Fruit fly (Drosophila melanogaster) whole organism, embryonic: ENCODE measurements around the gene LManV.
A peak's percentile ranks its signal among the peaks of the same experiment; 100 is the strongest.

Experiments
- CG10274 ChIP-seq: fragments of 200-800 bp; sonication (Bioruptor generic); optimal IDR thresholded peaks from 3 replicates; lab custom pipeline; 2017; ENCODE audit warnings: missing biosample characterization, mild to moderate bottlenecking, missing genetic modification characterization
- CG1792 ChIP-seq: fragments of 200-800 bp; sonication (Bioruptor generic); optimal IDR thresholded peaks from 2 replicates; lab custom pipeline; 2016; ENCODE audit warnings: missing biosample characterization, missing genetic modification characterization
- CG18011 ChIP-seq: fragments of 200-800 bp; sonication (Bioruptor generic); optimal IDR thresholded peaks from 2 replicates; lab custom pipeline; 2017; ENCODE audit warnings: missing biosample characterization, missing genetic modification characterization, mild to moderate bottlenecking, moderate library complexity, missing genotype
- CG2712 ChIP-seq: fragments of 200-800 bp; optimal IDR thresholded peaks from 3 replicates; lab custom pipeline; 2019; ENCODE audit warnings: missing biosample characterization, mild to moderate bottlenecking, missing genetic modification characterization, moderate library complexity
- CG34224 ChIP-seq: fragments of 200-800 bp; sonication (Bioruptor generic); IDR thresholded peaks from 3 replicates; pipeline ENCODE4 v1.3.6; 2022; ENCODE audit warnings: missing biosample characterization, missing genetic modification characterization; ENCODE audit not compliant: partially characterized antibody
- CG4360 ChIP-seq: fragments of 200-800 bp; sonication (Bioruptor generic); IDR thresholded peaks from 2 replicates; pipeline ENCODE4 v1.3.6; 2022; ENCODE audit warnings: missing biosample characterization, missing genetic modification characterization
- CG5180 ChIP-seq: fragments of 200-800 bp; sonication (Bioruptor generic); optimal IDR thresholded peaks from 3 replicates; lab custom pipeline; 2017; ENCODE audit warnings: missing biosample characterization, missing genetic modification characterization, mild to moderate bottlenecking, moderate library complexity, missing genetic modification reagents
- CG6654 ChIP-seq: fragments of 200-800 bp; sonication (Bioruptor generic); optimal IDR thresholded peaks from 2 replicates; lab custom pipeline; 2017; ENCODE audit warnings: missing biosample characterization, mild to moderate bottlenecking, missing genetic modification characterization
- CG7372 ChIP-seq: fragments of 200-800 bp; sonication (Bioruptor generic); IDR thresholded peaks from 2 replicates; pipeline ENCODE4 v1.3.6; 2022; ENCODE audit warnings: missing biosample characterization, missing genetic modification characterization
- CG7963 ChIP-seq: fragments of 200-800 bp; sonication (Bioruptor generic); IDR thresholded peaks from 3 replicates; pipeline ENCODE4 v1.3.6; 2022; ENCODE audit warnings: missing biosample characterization, missing genetic modification characterization; ENCODE audit not compliant: partially characterized antibody
- CG9437 ChIP-seq: fragments of 200-800 bp; sonication (Bioruptor generic); optimal IDR thresholded peaks from 2 replicates; lab custom pipeline; 2018; ENCODE audit warnings: missing biosample characterization, mild to moderate bottlenecking, missing genetic modification characterization
- Dll ChIP-seq: fragments of 200-800 bp; sonication (Bioruptor generic); IDR thresholded peaks from 4 replicates; pipeline ENCODE4 v1.3.6; 2022; ENCODE audit warnings: missing biosample characterization, missing genetic modification characterization; ENCODE audit not compliant: partially characterized antibody
- Doc3 ChIP-seq: fragments of 200-800 bp; sonication (Bioruptor generic); IDR thresholded peaks from 3 replicates; pipeline ENCODE4 v1.3.6; 2022; ENCODE audit warnings: missing biosample characterization, missing genetic modification characterization; ENCODE audit not compliant: partially characterized antibody
- E2f1 ChIP-seq: fragments of 200-800 bp; sonication (Bioruptor generic); IDR thresholded peaks from 2 replicates; pipeline ENCODE4 v1.3.6; 2022; ENCODE audit warnings: missing biosample characterization, missing genetic modification characterization
- E2f2 ChIP-seq: fragments of 200-800 bp; sonication (Bioruptor generic); IDR thresholded peaks from 2 replicates; pipeline ENCODE4 v1.3.6; 2022; ENCODE audit warnings: missing biosample characterization, missing genetic modification characterization
- Gsc ChIP-seq: fragments of 200-800 bp; sonication (Bioruptor generic); IDR thresholded peaks from 2 replicates; pipeline ENCODE4 v1.3.6; 2022; ENCODE audit warnings: missing biosample characterization, missing genetic modification characterization
- HHEX ChIP-seq: fragments of 200-800 bp; sonication (Bioruptor generic); optimal IDR thresholded peaks from 3 replicates; lab custom pipeline; 2017; ENCODE audit warnings: missing biosample characterization, mild to moderate bottlenecking, missing genetic modification characterization, missing genetic modification reagents
- Hr39 ChIP-seq: fragments of >200 bp; optimal IDR thresholded peaks from 2 replicates; lab custom pipeline; 2017
- MESR4 ChIP-seq: fragments of 200-800 bp; sonication (Bioruptor generic); optimal IDR thresholded peaks from 2 replicates; lab custom pipeline; 2018; ENCODE audit warnings: missing biosample characterization, mild to moderate bottlenecking, missing genetic modification characterization, moderate library complexity
- Nf-YA ChIP-seq: fragments of 200-800 bp; sonication (Bioruptor generic); IDR thresholded peaks from 2 replicates; pipeline ENCODE4 v1.3.6; 2022; ENCODE audit warnings: missing biosample characterization, missing genetic modification characterization
- Oli ChIP-seq: fragments of 200-800 bp; sonication (Bioruptor generic); optimal IDR thresholded peaks from 2 replicates; lab custom pipeline; 2018; ENCODE audit warnings: missing biosample characterization, mild to moderate bottlenecking, missing genetic modification characterization, moderate library complexity
- Sox100B ChIP-seq: fragments of 200-800 bp; sonication (Bioruptor generic); optimal IDR thresholded peaks from 3 replicates; lab custom pipeline; 2018; ENCODE audit warnings: missing biosample characterization, mild to moderate bottlenecking, missing genetic modification characterization
- Sry-β ChIP-seq: fragments of 200-800 bp; sonication (Bioruptor generic); optimal IDR thresholded peaks from 2 replicates; lab custom pipeline; 2018; ENCODE audit warnings: missing biosample characterization, mild to moderate bottlenecking, missing genetic modification characterization, moderate library complexity
- Xbp1 ChIP-seq: fragments of 200-800 bp; sonication (Bioruptor generic); optimal IDR thresholded peaks from 3 replicates; lab custom pipeline; 2016; ENCODE audit warnings: missing biosample characterization, mild to moderate bottlenecking, missing genetic modification characterization
- al ChIP-seq: fragments of 200-800 bp; sonication (Bioruptor generic); IDR thresholded peaks from 2 replicates; pipeline ENCODE4 v1.3.6; 2022; ENCODE audit warnings: missing biosample characterization, missing genetic modification characterization
- ap ChIP-seq: fragments of 200-800 bp; sonication (Bioruptor generic); IDR thresholded peaks from 2 replicates; pipeline ENCODE4 v1.3.6; 2022; ENCODE audit warnings: missing biosample characterization, missing genetic modification characterization
- ase ChIP-seq: fragments of 200-800 bp; sonication (Bioruptor generic); IDR thresholded peaks from 3 replicates; pipeline ENCODE4 v1.3.6; 2022; ENCODE audit warnings: missing biosample characterization, missing genetic modification characterization
- bcd ChIP-seq: fragments of 200-800 bp; sonication (Bioruptor generic); optimal IDR thresholded peaks from 2 replicates; lab custom pipeline; 2017; ENCODE audit warnings: missing biosample characterization, mild to moderate bottlenecking, missing genetic modification characterization
- bowl ChIP-seq: fragments of 200-800 bp; sonication (Bioruptor generic); IDR thresholded peaks from 2 replicates; pipeline ENCODE4 v1.3.6; 2022; ENCODE audit warnings: missing biosample characterization, missing genetic modification characterization
- cas ChIP-seq: fragments of 200-800 bp; sonication (Bioruptor generic); IDR thresholded peaks from 2 replicates; pipeline ENCODE4 v1.3.6; 2022; ENCODE audit warnings: missing biosample characterization, missing genetic modification characterization
- cg ChIP-seq: fragments of 200-800 bp; sonication (Bioruptor generic); optimal IDR thresholded peaks from 3 replicates; lab custom pipeline; 2019; ENCODE audit warnings: missing biosample characterization, mild to moderate bottlenecking, missing genetic modification characterization, moderate library complexity
- ci ChIP-seq: fragments of 200-800 bp; sonication (Bioruptor generic); IDR thresholded peaks from 3 replicates; pipeline ENCODE4 v1.3.6; 2022; ENCODE audit warnings: missing biosample characterization, missing genetic modification characterization
- dm ChIP-seq: fragments of 200-800 bp; sonication (Bioruptor generic); optimal IDR thresholded peaks from 3 replicates; lab custom pipeline; 2016; ENCODE audit warnings: missing biosample characterization, missing genetic modification characterization
- dysf ChIP-seq: fragments of 200-800 bp; sonication (Bioruptor generic); IDR thresholded peaks from 3 replicates; pipeline ENCODE4 v1.3.6; 2022; ENCODE audit warnings: missing biosample characterization, missing genetic modification characterization
- ftz-f1 ChIP-seq: fragments of 200-800 bp; sonication (Bioruptor generic); optimal IDR thresholded peaks from 2 replicates; lab custom pipeline; 2016; ENCODE audit warnings: missing biosample characterization, missing genetic modification characterization
- gcm2 ChIP-seq: fragments of 200-800 bp; sonication (Bioruptor generic); optimal IDR thresholded peaks from 2 replicates; lab custom pipeline; 2016; ENCODE audit warnings: missing biosample characterization, missing genetic modification characterization
- gem ChIP-seq: fragments of 200-800 bp; sonication (Bioruptor generic); optimal IDR thresholded peaks from 2 replicates; lab custom pipeline; 2019; ENCODE audit warnings: missing biosample characterization, mild to moderate bottlenecking, missing genetic modification characterization, moderate library complexity
- jing ChIP-seq: fragments of 200-800 bp; sonication (Bioruptor generic); optimal IDR thresholded peaks from 2 replicates; lab custom pipeline; 2018; ENCODE audit warnings: missing biosample characterization, mild to moderate bottlenecking, missing genetic modification characterization
- jumu ChIP-seq: fragments of 200-800 bp; sonication (Bioruptor generic); optimal IDR thresholded peaks from 3 replicates; lab custom pipeline; 2016; ENCODE audit warnings: missing biosample characterization, missing genetic modification characterization
- kah ChIP-seq: fragments of 200-800 bp; sonication (Bioruptor generic); optimal IDR thresholded peaks from 2 replicates; lab custom pipeline; 2018; ENCODE audit warnings: missing biosample characterization, mild to moderate bottlenecking, missing genetic modification characterization
- pan ChIP-seq, 4 experiments: fragments of >200 bp in 3 of 4; fragments of 200-800 bp in 1 of 4; sonication (Bioruptor generic) in 1 of 4; optimal IDR thresholded peaks in 3 of 4; IDR thresholded peaks in 1 of 4; 2 replicates each; pipeline versions ENCODE4 v1.3.6 to Lab custom; 2017 to 2022; ENCODE audit warnings: missing biosample characterization in 2 of 4, missing genetic modification characterization in 2 of 4, mixed read lengths in 1 of 4
- row ChIP-seq: fragments of 200-800 bp; sonication (Bioruptor generic); IDR thresholded peaks from 3 replicates; pipeline ENCODE4 v1.3.6; 2022; ENCODE audit warnings: missing biosample characterization, missing genetic modification characterization
- run ChIP-seq: fragments of 200-800 bp; sonication (Bioruptor generic); optimal IDR thresholded peaks from 3 replicates; lab custom pipeline; 2018; ENCODE audit warnings: missing biosample characterization, mild to moderate bottlenecking, missing genetic modification characterization
- sima ChIP-seq: fragments of 200-800 bp; sonication (Bioruptor generic); optimal IDR thresholded peaks from 2 replicates; lab custom pipeline; 2016; ENCODE audit warnings: missing biosample characterization, missing genetic modification characterization
- trh ChIP-seq: fragments of 200-800 bp; sonication (Bioruptor generic); optimal IDR thresholded peaks from 2 replicates; lab custom pipeline; 2016; ENCODE audit warnings: missing biosample characterization, missing genetic modification characterization
- tup ChIP-seq: fragments of 200-800 bp; sonication (Bioruptor generic); optimal IDR thresholded peaks from 2 replicates; lab custom pipeline; 2016; ENCODE audit warnings: missing biosample characterization, mild to moderate bottlenecking, missing genetic modification characterization, moderate library complexity
- usp ChIP-seq: fragments of >200 bp; optimal IDR thresholded peaks from 2 replicates; lab custom pipeline; 2017; ENCODE audit warnings: missing biosample characterization, missing genetic modification characterization
- z ChIP-seq: fragments of 200-800 bp; sonication (Bioruptor generic); IDR thresholded peaks from 3 replicates; pipeline ENCODE4 v1.3.6; 2022; ENCODE audit warnings: missing biosample characterization, missing genetic modification characterization
- zf30C ChIP-seq: fragments of 200-800 bp; sonication (Bioruptor generic); optimal IDR thresholded peaks from 3 replicates; lab custom pipeline; 2018; ENCODE audit warnings: missing biosample characterization, mild to moderate bottlenecking, missing genetic modification characterization
- zfh1 ChIP-seq: fragments of 200-800 bp; sonication (Bioruptor generic); IDR thresholded peaks from 3 replicates; pipeline ENCODE4 v1.3.6; 2022; ENCODE audit warnings: missing biosample characterization, missing genetic modification characterization
- zfh2 ChIP-seq: fragments of 200-800 bp; sonication (Bioruptor generic); optimal IDR thresholded peaks from 2 replicates; lab custom pipeline; 2016; ENCODE audit warnings: missing biosample characterization, missing genetic modification characterization

Gene LManV

dm6 chr2L:8738253-8738665 lies 37.8 kb downstream of the LManV start (continued):
- peak; percentile 34 for TF ChIP-seq Xbp1 (GFP tag; lab: Kevin White, UChicago)
- no peak for TF ChIP-seq zf30C (GFP tag; lab: Kevin White, UChicago)
- no peak for TF ChIP-seq CG9437 (GFP tag; lab: Kevin White, UChicago)
- TF ChIP-seq E2f1: 0 out of 2 replicates have a peak, but pooled peaks have one; percentile 25
- no peak for TF ChIP-seq trh (GFP tag; lab: Kevin White, UChicago)
- TF ChIP-seq Sry-β (GFP tag; lab: Kevin White, UChicago): no peak
- TF ChIP-seq HHEX (GFP tag; lab: Kevin White, UChicago): peak; percentile 2
- TF ChIP-seq row (GFP tag; lab: Robert Waterston, UW): peak; percentile 93
- TF ChIP-seq zfh2 (GFP tag; lab: Kevin White, UChicago): peak; percentile 44
- TF ChIP-seq Sox100B: no peak
- TF ChIP-seq bcd (GFP tag; lab: Kevin White, UChicago): no peak
- TF ChIP-seq E2f2 (GFP tag; lab: Robert Waterston, UW): no peak
- TF ChIP-seq zfh1 (GFP tag; lab: Robert Waterston, UW): 0 out of 3 replicates have a peak, but pooled peaks have one; percentile 18
- TF ChIP-seq jumu: no peak
- no peak for TF ChIP-seq kah (GFP tag; lab: Kevin White, UChicago)
- no peak for TF ChIP-seq jing (GFP tag; lab: Kevin White, UChicago)
- TF ChIP-seq tup (GFP tag; lab: Kevin White, UChicago): no peak
- no peak for TF ChIP-seq CG34224 (GFP tag; lab: Robert Waterston, UW)
- TF ChIP-seq cg (GFP tag; lab: Kevin White, UChicago): peak; percentile 48
- TF ChIP-seq cas: no peak
- TF ChIP-seq CG7372: no peak
- TF ChIP-seq gcm2: no peak
- no peak for TF ChIP-seq dysf (GFP tag; lab: Robert Waterston, UW)
- TF ChIP-seq CG4360: peak; percentile 46; the same call in 1 of the 2 replicates
- no peak for TF ChIP-seq MESR4 (GFP tag; lab: Kevin White, UChicago)
- TF ChIP-seq CG2712 (tag; lab: Kevin White, UChicago): peak; percentile 36
- peak; percentile 80 for TF ChIP-seq ci (GFP tag; lab: Robert Waterston, UW)
- no peak for TF ChIP-seq Nf-YA (GFP tag; lab: Robert Waterston, UW)
- TF ChIP-seq bowl: no peak
- TF ChIP-seq usp (GFP tag; lab: Kevin White, UChicago): no peak
- no peak for TF ChIP-seq sima (GFP tag; lab: Kevin White, UChicago)
- no peak for TF ChIP-seq z
- TF ChIP-seq al (GFP tag; lab: Robert Waterston, UW): peak; percentile 43; the same call in 1 of the 2 replicates
- no peak for TF ChIP-seq dm (GFP tag; lab: Kevin White, UChicago)
- TF ChIP-seq Hr39 (lab: Kevin White, UChicago): no peak
- no peak for TF ChIP-seq CG18011 (GFP tag; lab: Kevin White, UChicago)
- no peak for TF ChIP-seq CG6654 (GFP tag; lab: Kevin White, UChicago)
- TF ChIP-seq pan (optimal IDR thresholded peaks at IDR 0.05; lab: Kevin White, UChicago): no peak
- TF ChIP-seq pan (GFP tag; optimal IDR thresholded peaks at IDR 0.05 in 1 of 2, IDR thresholded peaks at IDR 0.05 in 1 of 2): peak in 1 of 2 experiments; percentile 63
- no peak for TF ChIP-seq run (tag; lab: Kevin White, UChicago)
- TF ChIP-seq CG5180: no peak
- no peak for TF ChIP-seq Gsc (GFP tag; lab: Robert Waterston, UW)
- peak; percentile 5 for TF ChIP-seq CG10274 (GFP tag; lab: Kevin White, UChicago)
- TF ChIP-seq gem (tag; lab: Kevin White, UChicago): peak; percentile 68
- TF ChIP-seq CG1792 (GFP tag; lab: Kevin White, UChicago): no peak
- TF ChIP-seq Doc3 (GFP tag; lab: Robert Waterston, UW): no peak
- peak; percentile 21 for TF ChIP-seq ftz-f1 (GFP tag; lab: Kevin White, UChicago)
- no peak for TF ChIP-seq CG7963
- 0 out of 2 replicates have a peak, but pooled peaks have one; percentile 19 for TF ChIP-seq ap (GFP tag; lab: Robert Waterston, UW)
- TF ChIP-seq ase (GFP tag; lab: Robert Waterston, UW): no peak
- TF ChIP-seq Dll (GFP tag; lab: Robert Waterston, UW): no peak
- peak; percentile 20 for TF ChIP-seq Oli (tag; lab: Kevin White, UChicago)
